Worm (Caenorhabditis elegans) whole organism, late embryonic: ENCODE results near the gene F47B8.10.

ENCODE experiments used
- K02D7.2 ChIP-seq: sonication (generic microtip); optimal IDR thresholded peaks from 2 replicates; lab custom pipeline; 2017; ENCODE audit warnings: mild to moderate bottlenecking, missing genetic modification characterization, missing compliant biosample characterization
- ama-1 ChIP-seq: fragments of 150-350 bp; optimal IDR thresholded peaks from 2 replicates; lab custom pipeline; 2014
- ceh-31 ChIP-seq: sonication (generic microtip); optimal IDR thresholded peaks from 2 replicates; lab custom pipeline; 2016; ENCODE audit warnings: missing genetic modification characterization, missing compliant biosample characterization
- ceh-6 ChIP-seq: fragments of 200-800 bp; sonication (Bioruptor generic); optimal IDR thresholded peaks from 2 replicates; lab custom pipeline; 2018; ENCODE audit warnings: mild to moderate bottlenecking, missing genetic modification characterization, missing compliant biosample characterization
- dve-1 ChIP-seq: sonication (generic microtip); optimal IDR thresholded peaks from 2 replicates; lab custom pipeline; 2017; ENCODE audit warnings: antibody characterized with exemption, mild to moderate bottlenecking, missing genetic modification characterization, missing compliant biosample characterization
- ets-4 ChIP-seq: sonication (generic microtip); optimal IDR thresholded peaks from 2 replicates; lab custom pipeline; 2016; ENCODE audit warnings: missing genetic modification characterization, missing compliant biosample characterization
- fkh-10 ChIP-seq: fragments of 150-350 bp; optimal IDR thresholded peaks from 2 replicates; lab custom pipeline; 2014; ENCODE audit warnings: missing biosample characterization, missing genetic modification reagents, missing genetic modification characterization
- hlh-6 ChIP-seq: sonication (generic microtip); optimal IDR thresholded peaks from 2 replicates; lab custom pipeline; 2016; ENCODE audit warnings: missing genotype, missing genetic modification characterization, missing compliant biosample characterization
- mec-3 ChIP-seq: sonication (generic microtip); optimal IDR thresholded peaks from 2 replicates; lab custom pipeline; 2016; ENCODE audit warnings: borderline replicate concordance, missing genetic modification characterization, missing compliant biosample characterization
- pqm-1 ChIP-seq: sonication (generic microtip); optimal IDR thresholded peaks from 2 replicates; lab custom pipeline; 2016; ENCODE audit warnings: missing genetic modification characterization, missing compliant biosample characterization
- unc-3 ChIP-seq, 2 experiments: fragments of 200-800 bp in 1 of 2; sonication (Bioruptor generic) in 1 of 2; sonication (generic microtip) in 1 of 2; conservative IDR thresholded peaks in 1 of 2; optimal IDR thresholded peaks in 1 of 2; 2 replicates each; pipeline versions ENCODE4 v1.3.6 to Lab custom; 2016 to 2022; ENCODE audit warnings: missing compliant biosample characterization in 2 of 2, missing genetic modification characterization in 2 of 2, missing genetic modification reagents in 1 of 2
- unc-42 ChIP-seq: sonication (generic microtip); optimal IDR thresholded peaks from 2 replicates; lab custom pipeline; 2016; ENCODE audit warnings: missing genotype, missing genetic modification characterization, missing compliant biosample characterization
- unc-55 ChIP-seq: sonication (generic microtip); optimal IDR thresholded peaks from 2 replicates; lab custom pipeline; 2017; ENCODE audit warnings: missing biosample characterization, missing genetic modification reagents, missing genetic modification characterization

- TF ChIP-seq ama-1 (lab: Kevin White, UChicago) (no peak), ceh-31 (tag; lab: Kevin White, UChicago) (no peak), dve-1 (tag; lab: Kevin White, UChicago) (no peak), unc-3 (GFP tag; conservative IDR thresholded peaks at IDR 0.05; lab: Robert Waterston, UW) (no peak), unc-3 (tag; optimal IDR thresholded peaks at IDR 0.05; lab: Kevin White, UChicago) (no peak), pqm-1 (no peak), unc-42 (tag; lab: Kevin White, UChicago) (no peak), mec-3 (tag; lab: Kevin White, UChicago) (no peak), hlh-6 (tag; lab: Kevin White, UChicago) (no peak), ets-4 (no peak), unc-55 (GFP tag; lab: Kevin White, UChicago) (no peak), fkh-10 (GFP tag; lab: Kevin White, UChicago) (no peak), ceh-6 (no peak), K02D7.2 (tag; lab: Kevin White, UChicago) (no peak)
These were observed at the start of gene F47B8.10 for ce11 chrV:14341672-14342071.
